Worm (Caenorhabditis elegans) whole organism, L4 larva: ENCODE results near the gene oac-7.

Experiments used
- F10B5.3 ChIP-seq: sonication (generic microtip); optimal IDR thresholded peaks from 2 replicates; lab custom pipeline; 2016; ENCODE audit warnings: mild to moderate bottlenecking, missing genetic modification characterization, missing compliant biosample characterization
- F26F4.8 ChIP-seq: fragments of 200-800 bp; sonication (Bioruptor generic); conservative IDR thresholded peaks from 2 replicates; pipeline ENCODE4 v1.3.6; 2022; ENCODE audit warnings: missing genetic modification characterization, missing compliant biosample characterization
- F37D6.2 ChIP-seq: sonication (generic microtip); optimal IDR thresholded peaks from 2 replicates; lab custom pipeline; 2016; ENCODE audit warnings: mild to moderate bottlenecking, missing genetic modification characterization, missing compliant biosample characterization
- F49E8.2 ChIP-seq: sonication (generic microtip); optimal IDR thresholded peaks from 2 replicates; lab custom pipeline; 2016; ENCODE audit warnings: missing compliant biosample characterization, mild to moderate bottlenecking, missing genetic modification characterization, borderline replicate concordance
- T20F7.1 ChIP-seq: fragments of 200-800 bp; sonication (Bioruptor generic); optimal IDR thresholded peaks from 2 replicates; lab custom pipeline; 2018; ENCODE audit warnings: mild to moderate bottlenecking, missing genetic modification characterization, missing compliant biosample characterization
- Y48G9A.11 ChIP-seq: fragments of 200-800 bp; sonication (Bioruptor generic); IDR thresholded peaks from 2 replicates; pipeline ENCODE4 v1.3.6; 2022; ENCODE audit warnings: missing genetic modification reagents, missing genetic modification characterization, missing compliant biosample characterization
- ZK546.5 ChIP-seq, 2 experiments: sonication (generic microtip); optimal IDR thresholded peaks; 2 replicates each; lab custom pipeline; 2017; ENCODE audit warnings: missing biosample characterization in 2 of 2, missing genetic modification characterization in 2 of 2
- aha-1 ChIP-seq: fragments of 150-350 bp; peaks from one replicate; lab custom pipeline; 2014; ENCODE audit warnings: missing biosample characterization, missing genetic modification characterization
- ceh-20 ChIP-seq: fragments of 200-800 bp; sonication (Bioruptor generic); IDR thresholded peaks from 2 replicates; pipeline ENCODE4 v1.3.6; 2022; ENCODE audit warnings: missing genetic modification reagents, missing genetic modification characterization, missing compliant biosample characterization
- ceh-82 ChIP-seq: sonication (generic microtip); optimal IDR thresholded peaks from 2 replicates; lab custom pipeline; 2017; ENCODE audit warnings: missing biosample characterization, missing genetic modification characterization
- cey-2 ChIP-seq: sonication (generic microtip); optimal IDR thresholded peaks from 3 replicates; lab custom pipeline; 2017; ENCODE audit warnings: missing genetic modification characterization, mild to moderate bottlenecking, missing compliant biosample characterization, antibody characterized with exemption, borderline replicate concordance; ENCODE audit not compliant: insufficient read depth
- daf-16 ChIP-seq, 3 experiments: sonication (generic microtip); optimal IDR thresholded peaks; 2 replicates each; lab custom pipeline; 2016 to 2017; ENCODE audit warnings: missing genetic modification characterization in 3 of 3, missing genetic modification reagents in 3 of 3, mild to moderate bottlenecking in 2 of 3, missing compliant biosample characterization in 2 of 3, missing biosample characterization in 1 of 3, moderate library complexity in 1 of 3
- daf-19 ChIP-seq: fragments of 200-800 bp; sonication (Bioruptor generic); conservative IDR thresholded peaks from 2 replicates; pipeline ENCODE4 v1.3.6; 2022; ENCODE audit warnings: missing genetic modification characterization, missing compliant biosample characterization
- dpl-1 ChIP-seq: fragments of 150-350 bp; optimal IDR thresholded peaks from 2 replicates; lab custom pipeline; 2014; ENCODE audit warnings: missing biosample characterization, missing genetic modification reagents, missing genetic modification characterization
- fos-1 ChIP-seq: fragments of 150-350 bp; optimal IDR thresholded peaks from 2 replicates; lab custom pipeline; 2014; ENCODE audit warnings: missing biosample characterization, missing genetic modification characterization
- gei-8 ChIP-seq: fragments of 200-800 bp; sonication (Bioruptor generic); optimal IDR thresholded peaks from 2 replicates; lab custom pipeline; 2018; ENCODE audit warnings: mild to moderate bottlenecking, missing genetic modification characterization, missing compliant biosample characterization
- hif-1 ChIP-seq, 2 experiments: sonication (generic microtip); optimal IDR thresholded peaks; 2 replicates each; lab custom pipeline; 2016 to 2017; ENCODE audit warnings: missing compliant biosample characterization in 2 of 2, missing genetic modification characterization in 2 of 2, missing genetic modification reagents in 2 of 2, missing genotype in 2 of 2, mild to moderate bottlenecking in 1 of 2
- hlh-11 ChIP-seq: fragments of 200-800 bp; sonication (Bioruptor generic); optimal IDR thresholded peaks from 2 replicates; lab custom pipeline; 2018; ENCODE audit warnings: mild to moderate bottlenecking, missing genetic modification characterization, missing compliant biosample characterization
- hmg-1.1 ChIP-seq: fragments of 200-800 bp; sonication (Bioruptor generic); IDR thresholded peaks from 2 replicates; pipeline ENCODE4 v1.3.6; 2022; ENCODE audit warnings: missing genetic modification reagents, missing genetic modification characterization, missing compliant biosample characterization
- lin-15B ChIP-seq: fragments of 150-350 bp; sonication (generic microtip); optimal IDR thresholded peaks from 3 replicates; lab custom pipeline; 2014; ENCODE audit warnings: missing biosample characterization, missing genetic modification characterization
- lin-39 ChIP-seq: fragments of 150-350 bp; optimal IDR thresholded peaks from 2 replicates; lab custom pipeline; 2014; ENCODE audit warnings: missing biosample characterization, missing genetic modification reagents, missing genetic modification characterization
- lir-3 ChIP-seq: sonication (generic microtip); optimal IDR thresholded peaks from 2 replicates; lab custom pipeline; 2016; ENCODE audit warnings: mild to moderate bottlenecking, missing genetic modification characterization, missing compliant biosample characterization
- lsy-2 ChIP-seq, 2 experiments: fragments of 150-350 bp in 1 of 2; sonication (generic microtip) in 1 of 2; optimal IDR thresholded peaks; 2 replicates each; lab custom pipeline; 2014 to 2017; ENCODE audit warnings: missing biosample characterization in 2 of 2, missing genetic modification characterization in 2 of 2
- mep-1 ChIP-seq: fragments of 150-350 bp; sonication (generic microtip); optimal IDR thresholded peaks from 3 replicates; lab custom pipeline; 2014; ENCODE audit warnings: missing biosample characterization, missing genetic modification characterization
- mes-2 ChIP-seq: sonication (generic microtip); optimal IDR thresholded peaks from 2 replicates; lab custom pipeline; 2016; ENCODE audit warnings: missing genotype, mild to moderate bottlenecking, missing genetic modification characterization, missing compliant biosample characterization; ENCODE audit not compliant: poor library complexity, severe bottlenecking
- nhr-237 ChIP-seq: sonication (generic microtip); optimal IDR thresholded peaks from 2 replicates; lab custom pipeline; 2017; ENCODE audit warnings: missing biosample characterization, missing genetic modification characterization
- nhr-28 ChIP-seq: fragments of 150-350 bp; optimal IDR thresholded peaks from 2 replicates; lab custom pipeline; 2014; ENCODE audit warnings: missing biosample characterization, missing genetic modification characterization
- nhr-42 ChIP-seq: fragments of 200-800 bp; sonication (Bioruptor generic); IDR thresholded peaks from 2 replicates; pipeline ENCODE4 v1.3.6; 2022; ENCODE audit warnings: missing genetic modification characterization, missing compliant biosample characterization
- nhr-76 ChIP-seq: fragments of 150-350 bp; optimal IDR thresholded peaks from 2 replicates; lab custom pipeline; 2014; ENCODE audit warnings: missing biosample characterization, missing genetic modification characterization
- pqm-1 ChIP-seq: sonication (generic microtip); optimal IDR thresholded peaks from 2 replicates; lab custom pipeline; 2017; ENCODE audit warnings: missing biosample characterization, missing genetic modification characterization
- saeg-2 ChIP-seq: fragments of 200-800 bp; sonication (Bioruptor generic); IDR thresholded peaks from 2 replicates; pipeline ENCODE4 v1.3.6; 2022; ENCODE audit warnings: missing genetic modification reagents, missing genetic modification characterization, missing compliant biosample characterization
- spr-1 ChIP-seq: sonication (generic microtip); optimal IDR thresholded peaks from 2 replicates; lab custom pipeline; 2016; ENCODE audit warnings: mild to moderate bottlenecking, missing genetic modification characterization, missing compliant biosample characterization
- tag-97 ChIP-seq: fragments of 200-800 bp; sonication (Bioruptor generic); IDR thresholded peaks from 2 replicates; pipeline ENCODE4 v1.3.6; 2022; ENCODE audit warnings: missing genetic modification characterization, missing compliant biosample characterization
- unc-62 ChIP-seq, 3 experiments: fragments of 150-350 bp in 1 of 3; sonication (generic microtip); optimal IDR thresholded peaks in 2 of 3; peaks in 1 of 3; 1 replicate in 1 of 3; 2 replicates in 2 of 3; lab custom pipeline; 2014 to 2017; ENCODE audit warnings: missing biosample characterization in 3 of 3, missing genetic modification characterization in 3 of 3, missing genetic modification reagents in 3 of 3, missing genotype in 1 of 3
- zfp-2 ChIP-seq: sonication (generic microtip); optimal IDR thresholded peaks from 2 replicates; lab custom pipeline; 2016; ENCODE audit warnings: mild to moderate bottlenecking, missing genetic modification characterization, missing compliant biosample characterization
- zip-2 ChIP-seq: fragments of 150-350 bp; optimal IDR thresholded peaks from 2 replicates; lab custom pipeline; 2014; ENCODE audit warnings: missing biosample characterization, missing genetic modification characterization

The oac-7 gene

DNA sequence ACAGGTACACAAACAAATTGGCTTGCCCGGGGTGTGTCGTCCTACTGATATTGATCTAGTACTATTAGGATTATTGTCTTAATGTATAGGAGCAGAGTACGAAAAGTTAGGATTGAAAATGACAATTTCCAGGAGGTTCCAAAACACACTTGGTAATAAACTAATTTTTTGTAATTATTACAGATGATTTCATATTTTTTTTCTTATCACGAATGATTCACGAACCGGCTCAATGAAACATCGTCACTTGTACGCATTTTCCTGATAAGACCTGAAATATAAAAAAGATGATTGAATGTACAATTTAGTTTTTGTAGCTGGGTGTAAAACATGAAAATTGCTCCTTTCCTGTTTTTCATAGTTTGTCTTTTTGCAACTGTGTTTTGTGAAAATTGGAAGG is 7.2 kb upstream of the oac-7 start, which contains the start of the genes C31A11.13 and oac-6:
Gene C31A11.13 (minus strand): TSS at position 113 of the 400 bp plus-strand sequence.
Gene oac-6 (plus strand): TSS at position 279 of the 400 bp plus-strand sequence.
- TF ChIP-seq mep-1 (no peak), nhr-76 (tag; lab: Kevin White, UChicago) (no peak), nhr-28 (tag; lab: Kevin White, UChicago) (peak; percentile 27), nhr-42 (GFP tag; lab: Robert Waterston, UW) (no peak), unc-62 (GFP tag; optimal IDR thresholded peaks at IDR 0.05 in 1 of 2; lab: Kevin White, UChicago) (peak in 1 of 2 experiments; percentile 65), unc-62 (tag; optimal IDR thresholded peaks at IDR 0.05; lab: Kevin White, UChicago) (no peak), saeg-2 (GFP tag; lab: Robert Waterston, UW) (no peak), pqm-1 (peak; percentile 37), daf-16 (GFP tag; optimal IDR thresholded peaks at IDR 0.05; lab: Kevin White, UChicago) (no peak), daf-16 (tag; optimal IDR thresholded peaks at IDR 0.05; lab: Kevin White, UChicago) (peak; percentile 9), mes-2 (tag; lab: Kevin White, UChicago) (no peak), T20F7.1 (GFP tag; lab: Kevin White, UChicago) (no peak), hmg-1.1 (GFP tag; lab: Robert Waterston, UW) (no peak), F49E8.2 (tag; lab: Kevin White, UChicago) (no peak), spr-1 (no peak)
- TF ChIP-seq, all 104 proteins: peak for 4

DNA sequence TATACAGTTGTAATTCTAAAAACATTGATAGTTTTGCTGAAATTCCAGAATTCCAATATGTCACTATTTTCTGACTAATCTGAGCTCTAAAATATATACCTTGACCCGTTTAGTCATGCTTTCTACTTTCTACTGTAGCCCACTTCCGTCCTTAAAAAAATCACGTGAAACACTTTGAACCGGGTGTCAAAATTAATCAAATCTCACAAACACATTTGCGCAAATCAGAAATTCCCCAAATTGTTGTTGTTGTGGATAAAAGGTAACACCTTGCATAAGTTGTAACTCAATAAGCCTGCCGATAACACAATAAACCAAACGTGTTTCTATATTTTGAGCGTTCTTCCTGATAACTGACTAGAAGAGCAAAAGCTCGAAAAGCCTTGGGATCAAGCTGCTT is 2.4 kb upstream of the oac-7 start, which contains the start of gene srxa-7:
Gene srxa-7 (plus strand): TSS at position 301 of the 400 bp plus-strand sequence.
- TF ChIP-seq daf-19 (GFP tag; lab: Robert Waterston, UW) = no peak
- no peak for TF ChIP-seq Y48G9A.11 (GFP tag; lab: Robert Waterston, UW)
- TF ChIP-seq nhr-237 (tag; lab: Kevin White, UChicago) = no peak
- TF ChIP-seq tag-97 (GFP tag; lab: Robert Waterston, UW) = no peak
- no peak for TF ChIP-seq F37D6.2 (tag; lab: Kevin White, UChicago)
- TF ChIP-seq, all 104 proteins: peak for 0

DNA sequence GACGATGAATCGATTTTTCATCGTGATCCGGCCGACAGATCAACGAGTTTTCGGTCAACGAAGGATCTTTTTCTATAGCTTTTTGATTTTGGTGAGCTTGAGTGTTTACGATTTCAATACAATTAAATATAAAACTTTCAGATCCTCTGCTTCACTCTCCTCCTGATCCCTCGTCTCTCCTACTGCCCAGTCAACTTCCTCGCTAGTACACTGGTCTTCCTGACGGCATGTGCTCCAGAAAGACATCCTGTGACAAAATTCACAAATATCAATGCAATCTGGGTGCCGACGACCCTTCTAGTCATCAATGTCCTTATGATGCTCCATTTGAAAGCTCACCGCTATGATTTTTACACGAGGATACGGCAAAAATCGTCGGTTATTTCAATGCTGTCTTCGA is 1.3 kb upstream of the oac-7 start:
- peak; percentile 93 for TF ChIP-seq aha-1 (tag; lab: Kevin White, UChicago)
- TF ChIP-seq gei-8 (GFP tag; lab: Kevin White, UChicago) = no peak
- TF ChIP-seq, all 104 proteins: peak for 1

DNA sequence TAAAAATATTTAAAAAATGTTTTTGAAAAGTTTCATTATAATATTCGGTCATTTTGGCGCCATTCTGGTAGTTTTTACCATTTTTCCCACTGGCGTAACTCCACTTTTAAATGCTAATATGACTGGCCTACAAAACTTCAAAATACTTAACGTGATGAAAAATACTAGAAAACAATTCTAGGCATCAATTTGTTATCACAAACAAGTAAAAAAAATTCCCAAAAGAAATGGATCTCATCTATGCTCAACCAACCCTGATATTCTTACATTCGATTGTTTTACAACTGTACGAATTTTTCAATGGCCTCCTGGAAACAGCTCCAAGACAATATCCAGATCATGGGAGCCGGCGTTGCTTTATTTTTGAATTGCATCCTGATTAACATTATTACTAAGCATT is 5.4 kb downstream of the oac-7 start, which contains the start of gene str-214:
Gene str-214 (plus strand): TSS at position 301 of the 400 bp plus-strand sequence.
- TF ChIP-seq F26F4.8 (no peak), cey-2 (tag; lab: Kevin White, UChicago) (no peak), T20F7.1 (GFP tag; lab: Kevin White, UChicago) (no peak), ceh-82 (tag; lab: Kevin White, UChicago) (no peak)

DNA sequence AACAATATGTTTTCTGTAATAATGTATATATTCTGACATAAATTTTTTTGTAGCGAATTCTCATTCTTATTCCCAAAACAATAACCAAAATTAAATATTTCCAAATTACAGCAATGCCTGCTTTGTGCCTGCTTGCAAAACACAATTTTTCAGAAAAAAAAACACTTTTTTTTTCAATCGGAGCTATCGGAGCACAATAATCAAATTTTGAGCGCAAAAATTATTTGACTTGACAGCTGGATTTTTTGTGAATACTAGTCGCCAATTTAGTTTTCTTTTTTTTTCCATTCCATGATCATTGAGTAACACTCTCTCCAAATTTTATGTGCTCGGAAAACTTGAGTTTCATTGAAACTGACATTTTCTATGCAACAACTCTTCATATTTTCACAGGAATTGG is 7.6 kb downstream of the oac-7 start, which contains the start of gene srh-180:
Gene srh-180 (plus strand): TSS at position 301 of the 400 bp plus-strand sequence.
- TF ChIP-seq zfp-2 (tag; lab: Kevin White, UChicago) (no peak), unc-62 (GFP tag; optimal IDR thresholded peaks at IDR 0.05 in 1 of 2; lab: Kevin White, UChicago) (peak in 1 of 2 experiments; percentile 74), unc-62 (tag; optimal IDR thresholded peaks at IDR 0.05; lab: Kevin White, UChicago) (no peak), hlh-11 (tag; lab: Kevin White, UChicago) (no peak)

DNA sequence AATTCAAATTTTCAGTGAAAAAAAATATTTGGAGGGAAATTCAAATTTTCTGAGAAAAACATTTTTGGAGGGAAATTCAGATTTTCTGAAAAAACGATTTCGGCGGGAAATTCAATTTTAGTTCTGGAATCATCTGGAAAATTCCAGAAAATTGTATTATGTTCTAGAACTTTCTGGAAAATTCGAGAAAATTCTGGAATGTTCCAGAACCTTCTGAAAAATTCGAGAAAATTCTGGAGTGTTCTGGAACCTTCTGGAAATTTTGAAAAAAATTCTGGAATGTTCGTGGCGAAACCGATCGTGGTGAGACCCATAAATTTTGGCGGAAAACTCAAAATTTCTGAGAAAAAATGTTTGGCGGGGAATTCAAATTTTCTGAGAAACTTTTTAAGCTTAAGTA is 12.6 kb downstream of the oac-7 start:
- TF ChIP-seq F49E8.2 (tag; lab: Kevin White, UChicago) (no peak), hif-1 (tag; optimal IDR thresholded peaks at IDR 0.05; lab: Kevin White, UChicago) (no peak), lin-39 (tag; lab: Kevin White, UChicago) (no peak), T20F7.1 (GFP tag; lab: Kevin White, UChicago) (no peak), ceh-20 (no peak), ceh-82 (tag; lab: Kevin White, UChicago) (no peak), lin-15B (tag; lab: Kevin White, UChicago) (no peak), F10B5.3 (no peak), fos-1 (tag; lab: Kevin White, UChicago) (no peak), nhr-237 (tag; lab: Kevin White, UChicago) (no peak), zip-2 (tag; lab: Kevin White, UChicago) (no peak), lir-3 (tag; lab: Kevin White, UChicago) (no peak), lsy-2 (tag; optimal IDR thresholded peaks at IDR 0.05; lab: Kevin White, UChicago) (no peak), dpl-1 (GFP tag; lab: Kevin White, UChicago) (no peak), ZK546.5 (tag; optimal IDR thresholded peaks at IDR 0.05; lab: Kevin White, UChicago) (no peak)
